Worm (Caenorhabditis elegans): Measurements from ENCODE around the gene K08F8.7.

ce11 chrII:8732339-8733100, 22.6 kb downstream of the K08F8.7 start, which contains the start of gene rol-6:
- TF ChIP-seq mab-5 (tag; optimal IDR thresholded peaks at IDR 0.05): no peak
- no peak for TF ChIP-seq nhr-6 (tag; optimal IDR thresholded peaks at IDR 0.05)
- no peak for TF ChIP-seq ceh-82 (tag; optimal IDR thresholded peaks at IDR 0.05)
- TF ChIP-seq elt-3 (tag; optimal IDR thresholded peaks at IDR 0.05): no peak
- no peak for TF ChIP-seq ama-1 (optimal IDR thresholded peaks at IDR 0.05)
- TF ChIP-seq nhr-12 (tag; optimal IDR thresholded peaks at IDR 0.05): no peak
- TF ChIP-seq fos-1 (tag; optimal IDR thresholded peaks at IDR 0.05): no peak
- no peak for TF ChIP-seq lin-11 (tag; optimal IDR thresholded peaks at IDR 0.05)
- TF ChIP-seq peb-1 (tag; optimal IDR thresholded peaks at IDR 0.05): no peak
- no peak for TF ChIP-seq C34F6.9 (tag; optimal IDR thresholded peaks at IDR 0.05)
- no peak for TF ChIP-seq skn-1 (tag; optimal IDR thresholded peaks at IDR 0.05)
- no peak for TF ChIP-seq egl-27 (tag; optimal IDR thresholded peaks at IDR 0.05)
- no peak for TF ChIP-seq unc-39 (tag; optimal IDR thresholded peaks at IDR 0.05)
- no peak for TF ChIP-seq nhr-25 (tag; optimal IDR thresholded peaks at IDR 0.05)

Data from whole organism, L2 larva.